Worm (Caenorhabditis elegans) whole organism, L2 larva: ENCODE results near the gene frpr-6.

Source experiments
- ZK546.5 ChIP-seq: sonication (generic microtip); optimal IDR thresholded peaks from 2 replicates; lab custom pipeline; 2017; ENCODE audit warnings: missing biosample characterization, missing genetic modification characterization
- aly-2 ChIP-seq: fragments of 150-350 bp; optimal IDR thresholded peaks from 2 replicates; lab custom pipeline; 2014; ENCODE audit warnings: missing biosample characterization, missing genetic modification characterization
- blmp-1 ChIP-seq: sonication (generic microtip); optimal IDR thresholded peaks from 2 replicates; lab custom pipeline; 2017; ENCODE audit warnings: missing genetic modification characterization, mild to moderate bottlenecking, missing compliant biosample characterization, antibody characterized with exemption, moderate library complexity; ENCODE audit not compliant: insufficient read depth
- elt-3 ChIP-seq: sonication (generic microtip); optimal IDR thresholded peaks from 2 replicates; lab custom pipeline; 2017; ENCODE audit warnings: missing biosample characterization, missing genetic modification characterization
- lin-13 ChIP-seq: fragments of 150-350 bp; optimal IDR thresholded peaks from 2 replicates; lab custom pipeline; 2014; ENCODE audit warnings: missing biosample characterization, missing genetic modification reagents, missing genetic modification characterization
- nhr-11 ChIP-seq: fragments of 150-350 bp; optimal IDR thresholded peaks from 2 replicates; lab custom pipeline; 2014; ENCODE audit warnings: missing biosample characterization, missing genetic modification characterization
- nhr-25 ChIP-seq: fragments of 150-350 bp; sonication (generic microtip); optimal IDR thresholded peaks from 3 replicates; lab custom pipeline; 2014; ENCODE audit warnings: missing biosample characterization, missing genetic modification characterization
- nhr-77 ChIP-seq: fragments of 150-350 bp; optimal IDR thresholded peaks from 2 replicates; lab custom pipeline; 2014; ENCODE audit warnings: missing biosample characterization, missing genetic modification characterization
- sma-3 ChIP-seq: sonication (generic microtip); optimal IDR thresholded peaks from 2 replicates; lab custom pipeline; 2016; ENCODE audit warnings: missing genetic modification reagents, missing genetic modification characterization, missing compliant biosample characterization
- unc-39 ChIP-seq: fragments of 150-350 bp; optimal IDR thresholded peaks from 2 replicates; lab custom pipeline; 2014; ENCODE audit warnings: missing biosample characterization, missing genetic modification characterization
- unc-62 ChIP-seq: fragments of 150-350 bp; optimal IDR thresholded peaks from 2 replicates; lab custom pipeline; 2014; ENCODE audit warnings: missing biosample characterization, missing genetic modification reagents, missing genetic modification characterization

ce11 chrV:9128562-9128961 lies 27.6 kb upstream of the frpr-6 start:
- TF ChIP-seq blmp-1 (tag; lab: Kevin White, UChicago) = no peak
- no peak for TF ChIP-seq nhr-11 (tag; lab: Kevin White, UChicago)
- no peak for TF ChIP-seq sma-3 (GFP tag; lab: Kevin White, UChicago)
- no peak for TF ChIP-seq unc-39 (tag; lab: Kevin White, UChicago)
- TF ChIP-seq elt-3 (tag; lab: Kevin White, UChicago) = no peak
- no peak for TF ChIP-seq aly-2 (tag; lab: Kevin White, UChicago)
- TF ChIP-seq ZK546.5 (tag; lab: Kevin White, UChicago) = no peak
- TF ChIP-seq lin-13 (GFP tag; lab: Kevin White, UChicago) = peak; percentile 45
- TF ChIP-seq nhr-25 (tag; lab: Kevin White, UChicago) = no peak
- TF ChIP-seq unc-62 (GFP tag; lab: Kevin White, UChicago) = no peak
- TF ChIP-seq nhr-77 (tag; lab: Kevin White, UChicago) = no peak
